Fruit fly (Drosophila melanogaster) S2 (cell line): ENCODE results near the gene CG7370.

Experiments used
- CG8478 ChIP-seq: fragments of >200 bp; optimal IDR thresholded peaks from 2 replicates; lab custom pipeline; 2018
- CTCF ChIP-seq, 2 experiments: fragments of >200 bp; optimal IDR thresholded peaks; 2 replicates each; lab custom pipeline; 2018

CG7370 gene

dm6 chr3L:21756857-21757256 lies 12.8 kb upstream of the CG7370 start, which contains the start of gene CG14564:
TSS of gene CG14564 (plus strand) at chr3L:21757157.
- TF ChIP-seq CTCF (optimal IDR thresholded peaks at IDR 0.05; lab: Kevin White, UChicago) (no peak), CG8478 (lab: Kevin White, UChicago) (no peak)

dm6 chr3L:21765931-21766330 lies 3.7 kb upstream of the CG7370 start:
- TF ChIP-seq CG8478 (lab: Kevin White, UChicago) (no peak), CTCF (optimal IDR thresholded peaks at IDR 0.05; lab: Kevin White, UChicago) (no peak)

dm6 chr3L:21770328-21770727 lies 713 bp downstream of the CG7370 start, which contains the start of gene Syn1:
TSS of gene Syn1 (minus strand) at chr3L:21770534.
- TF ChIP-seq CTCF (optimal IDR thresholded peaks at IDR 0.05; lab: Kevin White, UChicago) (no peak), CG8478 (lab: Kevin White, UChicago) (no peak)

- TF ChIP-seq CG8478 (lab: Kevin White, UChicago) (no peak), CTCF (optimal IDR thresholded peaks at IDR 0.05; lab: Kevin White, UChicago) (no peak)
Observed at dm6 chr3L:21773855-21774254, 4.2 kb downstream of the CG7370 start.

- TF ChIP-seq CTCF (optimal IDR thresholded peaks at IDR 0.05; lab: Kevin White, UChicago): no peak
- TF ChIP-seq CG8478 (lab: Kevin White, UChicago): no peak
Observed at dm6 chr3L:21787883-21788282, 18.3 kb downstream of the CG7370 start.

- no peak for TF ChIP-seq CTCF (optimal IDR thresholded peaks at IDR 0.05; lab: Kevin White, UChicago)
- TF ChIP-seq CG8478 (lab: Kevin White, UChicago): no peak
Observed at dm6 chr3L:21800424-21800823, 30.8 kb downstream of the CG7370 start.

dm6 chr3L:21808003-21808530 lies 38.5 kb downstream of the CG7370 start:
- TF ChIP-seq CG8478 (lab: Kevin White, UChicago) (no peak), CTCF (optimal IDR thresholded peaks at IDR 0.05; lab: Kevin White, UChicago) (no peak)

- TF ChIP-seq CTCF (optimal IDR thresholded peaks at IDR 0.05; lab: Kevin White, UChicago) (no peak), CG8478 (lab: Kevin White, UChicago) (no peak)
Observed at dm6 chr3L:21808568-21808967, 39.0 kb downstream of the CG7370 start, which contains the start of gene eg. TSS of gene eg (plus strand) at chr3L:21808703.

dm6 chr3L:21813598-21813997 lies 44.0 kb downstream of the CG7370 start, which contains the start of gene CG43895:
TSS of gene CG43895 (minus strand) at chr3L:21813698.
- no peak for TF ChIP-seq CG8478 (lab: Kevin White, UChicago)
- no peak for TF ChIP-seq CTCF (optimal IDR thresholded peaks at IDR 0.05; lab: Kevin White, UChicago)

- TF ChIP-seq CTCF (optimal IDR thresholded peaks at IDR 0.05; lab: Kevin White, UChicago) (no peak), CG8478 (lab: Kevin White, UChicago) (no peak)
Observed at dm6 chr3L:21818701-21819100, 49.1 kb downstream of the CG7370 start.

- TF ChIP-seq CTCF (optimal IDR thresholded peaks at IDR 0.05; lab: Kevin White, UChicago) (no peak), CG8478 (lab: Kevin White, UChicago) (no peak)
Observed at dm6 chr3L:21819497-21819896, 49.9 kb downstream of the CG7370 start.
